Worm (Caenorhabditis elegans): ENCODE results near the gene ivns-1.

DNA sequence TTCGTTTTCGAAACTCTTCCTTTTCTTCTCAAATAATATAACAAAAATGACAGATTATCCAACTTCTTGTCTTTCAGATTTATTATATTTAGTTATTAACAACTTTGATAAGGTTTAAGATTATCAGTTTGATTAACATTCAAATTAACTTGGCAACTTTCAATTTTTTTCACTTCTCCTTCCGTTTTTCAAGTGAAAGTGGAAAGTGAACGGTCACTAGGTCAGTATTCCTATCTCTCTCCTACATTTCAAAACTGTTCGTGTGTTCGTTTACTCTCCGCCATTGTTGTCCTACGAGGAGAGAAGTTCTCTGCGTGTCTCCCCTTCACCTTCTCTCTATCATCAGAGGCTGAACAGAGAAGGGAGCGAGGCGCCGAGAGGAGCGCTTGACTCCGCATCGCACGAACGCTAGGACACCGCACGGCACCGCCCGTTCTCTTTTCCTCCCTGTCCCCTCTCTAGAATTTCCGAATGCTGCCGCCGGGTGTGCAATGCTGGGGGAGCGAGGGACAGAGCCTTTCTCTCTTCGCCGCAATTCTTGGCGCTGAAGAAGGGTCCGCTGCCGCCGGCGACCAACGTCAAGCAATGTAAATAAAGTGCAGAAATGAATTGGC, 22.4 kb upstream of the ivns-1 start:
- no peak for TF ChIP-seq aly-2 (tag; optimal IDR thresholded peaks at IDR 0.05)
- TF ChIP-seq nhr-237 (tag; optimal IDR thresholded peaks at IDR 0.05) = no peak
- no peak for TF ChIP-seq gmeb-1 (tag; optimal IDR thresholded peaks at IDR 0.05)
